Fruit fly (Drosophila melanogaster): ENCODE measurements around the gene Mat89Ba.

Mat89Ba gene

DNA sequence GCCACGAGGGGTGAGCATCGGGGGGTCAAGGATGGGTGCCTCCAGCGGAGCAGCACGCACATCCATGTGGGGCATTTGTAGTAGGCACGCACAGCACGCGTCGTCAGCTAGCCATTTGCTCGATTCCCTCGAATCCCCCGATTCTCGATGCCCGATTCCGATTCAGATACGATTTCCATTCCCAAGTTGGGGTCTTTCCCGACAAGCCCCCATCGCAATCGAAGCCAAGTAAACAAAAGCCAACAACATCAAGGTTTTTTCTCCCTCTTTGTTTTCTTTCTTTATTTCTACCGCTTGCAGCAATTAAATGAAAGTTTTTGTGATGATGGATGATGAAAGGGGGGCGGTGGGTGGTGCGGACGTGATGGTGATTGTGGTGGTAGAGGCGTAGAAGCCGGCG, 45.1 kb downstream of the Mat89Ba start (continued):
- peak; percentile 89 for TF ChIP-seq Blimp-1 (GFP tag; optimal IDR thresholded peaks at IDR 0.05)

DNA sequence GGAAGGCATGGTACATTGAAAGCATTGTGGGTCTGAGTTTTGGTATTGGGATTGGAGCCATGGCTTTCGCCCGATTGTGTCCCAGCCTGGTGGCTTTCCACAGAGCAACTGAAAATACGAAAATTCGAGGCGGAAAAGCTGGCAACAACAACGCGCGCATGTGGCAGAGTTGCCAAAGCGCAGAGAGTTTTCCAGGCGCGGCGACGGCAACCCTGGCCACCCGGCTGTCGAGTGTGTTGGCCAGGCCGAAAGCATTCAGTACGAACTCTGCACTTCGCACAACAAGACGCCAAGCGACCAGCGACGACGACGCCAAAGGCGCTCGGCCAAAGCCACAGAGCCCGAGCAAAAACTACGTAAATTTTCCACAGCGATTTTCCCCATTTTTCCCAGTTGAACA, 46.5 kb downstream of the Mat89Ba start:
- TF ChIP-seq CG3281 (GFP tag; optimal IDR thresholded peaks at IDR 0.05), result peak; percentile 0
- peak; percentile 7 for TF ChIP-seq repo (GFP tag; optimal IDR thresholded peaks at IDR 0.05)
- no peak for TF ChIP-seq CG2116 (GFP tag; optimal IDR thresholded peaks at IDR 0.05)
- peak; percentile 64 for TF ChIP-seq abd-A (tag; optimal IDR thresholded peaks at IDR 0.05)
- peak; percentile 78 for TF ChIP-seq CG10543 (GFP tag; optimal IDR thresholded peaks at IDR 0.05)
- no peak for TF ChIP-seq CG11456 (GFP tag; IDR thresholded peaks at IDR 0.05)
- peak; percentile 81 for TF ChIP-seq ewg (GFP tag; optimal IDR thresholded peaks at IDR 0.05)
- peak; percentile 32 for TF ChIP-seq pzg (GFP tag; optimal IDR thresholded peaks at IDR 0.05)
- TF ChIP-seq pb (GFP tag; optimal IDR thresholded peaks at IDR 0.05), result peak; percentile 1
- TF ChIP-seq CG15514 (GFP tag; optimal IDR thresholded peaks at IDR 0.05), result peak; percentile 60
- no peak for TF ChIP-seq ro (GFP tag; IDR thresholded peaks at IDR 0.05)
- peak; percentile 73 for TF ChIP-seq CG13894 (tag; optimal IDR thresholded peaks at IDR 0.05)
- TF ChIP-seq Optix (GFP tag; IDR thresholded peaks at IDR 0.05), result no peak
- TF ChIP-seq btn (GFP tag; optimal IDR thresholded peaks at IDR 0.05), result no peak
- TF ChIP-seq Hand (GFP tag; optimal IDR thresholded peaks at IDR 0.05), result peak; percentile 13
- peak; percentile 57 for TF ChIP-seq CG18599 (GFP tag; optimal IDR thresholded peaks at IDR 0.05)
- peak; percentile 2 for TF ChIP-seq HHEX (GFP tag; optimal IDR thresholded peaks at IDR 0.05)
- peak; percentile 62 for TF ChIP-seq Jarid2 (GFP tag; optimal IDR thresholded peaks at IDR 0.05)
- peak; percentile 6 for TF ChIP-seq Nf-YC (tag; optimal IDR thresholded peaks at IDR 0.05)
- TF ChIP-seq lab (GFP tag; optimal IDR thresholded peaks at IDR 0.05), result peak; percentile 37
- TF ChIP-seq CG8290 (GFP tag; optimal IDR thresholded peaks at IDR 0.05), result no peak
- TF ChIP-seq CG8290 (tag; optimal IDR thresholded peaks at IDR 0.05), result peak in 1 of 2 experiments; percentile 52
- TF ChIP-seq CG11504 (tag; optimal IDR thresholded peaks at IDR 0.05), result peak; percentile 43
- no peak for TF ChIP-seq slbo (GFP tag; IDR thresholded peaks at IDR 0.05)
- peak; percentile 92 for TF ChIP-seq Deaf1 (tag; optimal IDR thresholded peaks at IDR 0.05)
- peak; percentile 42 for TF ChIP-seq Fer1 (GFP tag; optimal IDR thresholded peaks at IDR 0.05)
- no peak for TF ChIP-seq fru (optimal IDR thresholded peaks at IDR 0.05)
- TF ChIP-seq nom (GFP tag; optimal IDR thresholded peaks at IDR 0.05), result no peak
- peak; percentile 13 for TF ChIP-seq Hmr (GFP tag; optimal IDR thresholded peaks at IDR 0.05)
- TF ChIP-seq CG5180 (GFP tag; optimal IDR thresholded peaks at IDR 0.05), result peak; percentile 77
- TF ChIP-seq mirr (GFP tag; optimal IDR thresholded peaks at IDR 0.05), result peak; percentile 2
- TF ChIP-seq her (GFP tag; optimal IDR thresholded peaks at IDR 0.05), result peak; percentile 30
- TF ChIP-seq Med (GFP tag), result peak; percentile 77

DNA sequence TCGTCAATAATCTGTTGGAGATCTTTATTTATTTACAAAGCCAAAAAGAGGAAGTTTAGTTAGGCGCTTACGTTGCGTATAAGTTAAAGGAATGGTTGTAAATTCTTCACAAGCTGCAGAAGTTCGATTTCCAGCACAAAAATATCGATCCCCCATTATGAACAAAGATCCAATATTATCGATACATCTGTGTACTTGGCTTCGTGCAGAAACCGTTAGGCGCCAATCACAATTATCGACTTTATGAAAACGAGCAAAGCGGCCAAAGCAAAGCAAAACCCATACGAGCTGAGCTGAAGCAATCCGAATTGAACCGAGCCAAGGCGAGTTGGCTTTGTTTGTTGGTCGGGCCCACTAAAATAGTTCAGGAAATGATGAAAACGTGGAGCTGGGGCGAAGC, 46.9 kb downstream of the Mat89Ba start, which contains the start of gene tara:
Gene tara, plus strand, starts transcription at position 301 of the 400 bp plus-strand sequence.
- TF ChIP-seq onecut (GFP tag; IDR thresholded peaks at IDR 0.05), result 0 out of 2 replicates have a peak, but pooled peaks have one; percentile 10
- TF ChIP-seq Hr51 (GFP tag; optimal IDR thresholded peaks at IDR 0.05), result no peak
